Worm (Caenorhabditis elegans) whole organism, midembryonic: ENCODE measurements around the gene clec-206.

Experiments
- flt-1 ChIP-seq: fragments of 200-800 bp; sonication (Bioruptor generic); IDR thresholded peaks from 2 replicates; pipeline ENCODE4 v1.3.6; 2022; ENCODE audit warnings: missing genetic modification characterization, missing compliant biosample characterization
- med-1 ChIP-seq: sonication (generic microtip); optimal IDR thresholded peaks from 2 replicates; lab custom pipeline; 2017; ENCODE audit warnings: missing genetic modification characterization, mild to moderate bottlenecking, missing compliant biosample characterization, antibody characterized with exemption, missing genetic modification reagents; ENCODE audit not compliant: insufficient read depth
- ztf-23 ChIP-seq: fragments of 200-800 bp; sonication (Bioruptor generic); IDR thresholded peaks from 2 replicates; pipeline ENCODE4 v1.3.6; 2022; ENCODE audit warnings: missing genetic modification reagents, missing genetic modification characterization, missing compliant biosample characterization

- no peak for TF ChIP-seq med-1 (GFP tag; lab: Kevin White, UChicago)
- TF ChIP-seq flt-1 (GFP tag; lab: Robert Waterston, UW): no peak
- TF ChIP-seq ztf-23 (GFP tag; lab: Robert Waterston, UW): no peak
Observed at ce11 chrV:2016428-2016827, 12.3 kb upstream of the clec-206 start, which contains the start of gene F59A7.2.
